Worm (Caenorhabditis elegans) whole organism, L2 larva: ENCODE results near the gene F35F10.1.

Experiments used
- F13H6.1 ChIP-seq: sonication (generic microtip); optimal IDR thresholded peaks from 2 replicates; lab custom pipeline; 2016; ENCODE audit warnings: missing genetic modification characterization, missing compliant biosample characterization
- egl-27 ChIP-seq: sonication (generic microtip); optimal IDR thresholded peaks from 3 replicates; lab custom pipeline; 2017; ENCODE audit warnings: missing biosample characterization, missing genetic modification reagents, missing genetic modification characterization
- mab-5 ChIP-seq: fragments of 150-350 bp; optimal IDR thresholded peaks from 2 replicates; lab custom pipeline; 2014; ENCODE audit warnings: missing biosample characterization, missing genetic modification characterization

- TF ChIP-seq egl-27 (no peak), F13H6.1 (tag; lab: Kevin White, UChicago) (no peak), mab-5 (tag; lab: Kevin White, UChicago) (no peak)
These were observed 31.5 kb upstream of the F35F10.1 start, which contains the start of gene F35F10.5 for ce11 chrV:3284629-3285028.
